Worm (Caenorhabditis elegans) whole organism, L1 larva: ENCODE results near the gene vps-24.

Experiments used
- ceh-82 ChIP-seq, 3 experiments: fragments of 150-350 bp in 1 of 3; sonication (generic microtip) in 2 of 3; optimal IDR thresholded peaks; 2 replicates each; lab custom pipeline; 2014 to 2017; ENCODE audit warnings: missing biosample characterization in 3 of 3, missing genetic modification characterization in 3 of 3
- ceh-90 ChIP-seq: sonication (generic microtip); optimal IDR thresholded peaks from 2 replicates; lab custom pipeline; 2016; ENCODE audit warnings: missing genetic modification characterization, missing compliant biosample characterization
- dpl-1 ChIP-seq, 3 experiments: fragments of 150-350 bp in 2 of 3; sonication (generic microtip) in 1 of 3; optimal IDR thresholded peaks; 2 replicates each; lab custom pipeline; 2014 to 2017; ENCODE audit warnings: missing biosample characterization in 3 of 3, missing genetic modification characterization in 3 of 3, missing genetic modification reagents in 3 of 3
- dsc-1 ChIP-seq: sonication (generic microtip); optimal IDR thresholded peaks from 2 replicates; lab custom pipeline; 2016; ENCODE audit warnings: mild to moderate bottlenecking, missing genetic modification characterization, missing compliant biosample characterization
- efl-1 ChIP-seq, 4 experiments: fragments of 150-350 bp; optimal IDR thresholded peaks in 3 of 4; peaks in 1 of 4; 1 replicate in 1 of 4; 2 replicates in 3 of 4; lab custom pipeline; 2014; ENCODE audit warnings: missing biosample characterization in 2 of 4, missing genetic modification characterization in 2 of 4, missing genetic modification reagents in 2 of 4
- fkh-10 ChIP-seq: sonication (generic microtip); optimal IDR thresholded peaks from 2 replicates; lab custom pipeline; 2017; ENCODE audit warnings: missing biosample characterization, missing genetic modification reagents, missing genetic modification characterization
- fkh-8 ChIP-seq: sonication (generic microtip); optimal IDR thresholded peaks from 2 replicates; lab custom pipeline; 2016; ENCODE audit warnings: mild to moderate bottlenecking, missing genetic modification characterization, missing compliant biosample characterization
- hlh-17 ChIP-seq: fragments of 200-800 bp; sonication (Bioruptor generic); optimal IDR thresholded peaks from 2 replicates; lab custom pipeline; 2018; ENCODE audit warnings: missing genetic modification characterization, mild to moderate bottlenecking, missing compliant biosample characterization, moderate library complexity, borderline replicate concordance
- lin-14 ChIP-seq: fragments of 200-800 bp; sonication (Bioruptor generic); optimal IDR thresholded peaks from 2 replicates; lab custom pipeline; 2018; ENCODE audit warnings: mild to moderate bottlenecking, missing genetic modification characterization, moderate library complexity, missing compliant biosample characterization
- lin-35 ChIP-seq, 2 experiments: fragments of 150-350 bp; optimal IDR thresholded peaks; 2 replicates each; lab custom pipeline; 2014; ENCODE audit warnings: missing biosample characterization in 2 of 2, missing genetic modification characterization in 2 of 2, missing genetic modification reagents in 2 of 2
- lsy-2 ChIP-seq, 2 experiments: fragments of 150-350 bp; optimal IDR thresholded peaks; 2 replicates each; lab custom pipeline; 2014; ENCODE audit warnings: missing biosample characterization in 2 of 2, missing genetic modification characterization in 2 of 2
- mab-9 ChIP-seq: fragments of 200-800 bp; sonication (Bioruptor generic); IDR thresholded peaks from 2 replicates; pipeline ENCODE4 v1.3.6; 2022; ENCODE audit warnings: missing genetic modification reagents, missing genetic modification characterization, missing compliant biosample characterization
- mdl-1 ChIP-seq, 2 experiments: fragments of 150-350 bp; optimal IDR thresholded peaks; 2 replicates each; lab custom pipeline; 2014 to 2017; ENCODE audit warnings: missing biosample characterization in 2 of 2, missing genetic modification characterization in 2 of 2, inconsistent platforms in 1 of 2
- mep-1 ChIP-seq: fragments of 150-350 bp; optimal IDR thresholded peaks from 2 replicates; lab custom pipeline; 2014; ENCODE audit warnings: missing biosample characterization, missing genetic modification characterization
- nhr-12 ChIP-seq: sonication (generic microtip); optimal IDR thresholded peaks from 2 replicates; lab custom pipeline; 2017; ENCODE audit warnings: missing biosample characterization, missing genetic modification characterization
- nhr-71 ChIP-seq: sonication (generic microtip); optimal IDR thresholded peaks from 2 replicates; lab custom pipeline; 2016; ENCODE audit warnings: mild to moderate bottlenecking, missing genetic modification characterization, moderate library complexity, missing compliant biosample characterization
- snu-23 ChIP-seq: sonication (generic microtip); optimal IDR thresholded peaks from 2 replicates; lab custom pipeline; 2016; ENCODE audit warnings: missing genetic modification characterization, missing compliant biosample characterization
- sptf-1 ChIP-seq: fragments of 150-350 bp; optimal IDR thresholded peaks from 2 replicates; lab custom pipeline; 2014; ENCODE audit warnings: missing biosample characterization, missing genetic modification characterization
- unc-86 ChIP-seq: sonication (generic microtip); optimal IDR thresholded peaks from 2 replicates; lab custom pipeline; 2016; ENCODE audit warnings: missing genetic modification characterization, missing compliant biosample characterization

The vps-24 gene

DNA sequence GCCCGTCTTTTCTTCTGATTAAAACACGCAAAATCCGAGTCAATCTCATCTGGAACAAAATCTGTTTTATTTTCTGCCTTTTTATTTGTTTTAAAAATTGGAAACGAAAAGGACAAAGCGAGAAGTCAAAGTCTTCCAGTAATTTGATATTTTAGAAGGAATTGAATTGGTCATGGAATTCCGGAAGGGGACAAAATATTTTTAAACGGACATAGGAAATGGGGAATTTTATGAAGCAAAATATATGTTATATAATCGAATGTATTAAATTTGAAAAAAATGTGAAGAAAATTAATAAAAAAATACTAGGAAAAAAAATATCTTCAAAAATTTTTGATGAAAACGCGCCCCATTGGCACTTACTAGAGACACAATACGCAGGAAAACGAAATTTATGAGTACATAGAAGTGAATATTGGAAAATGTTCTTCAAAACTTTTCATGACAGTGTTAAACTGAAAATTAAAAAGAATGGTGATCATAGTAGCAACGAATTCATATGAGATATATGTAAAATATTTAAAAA, 46.9 kb downstream of the vps-24 start, which contains the start of gene F33G12.7:
F33G12.7 (minus strand) TSS at position 51 of the 526 bp plus-strand sequence.
- peak in 1 of 2 experiments; percentile 50 for TF ChIP-seq lin-35 (GFP tag; optimal IDR thresholded peaks at IDR 0.05; lab: Kevin White, UChicago)
- TF ChIP-seq efl-1 (optimal IDR thresholded peaks at IDR 0.05; lab: Kevin White, UChicago) = peak in 1 of 2 experiments; percentile 22
- peak; percentile 46 to 84 for TF ChIP-seq efl-1 (GFP tag; optimal IDR thresholded peaks at IDR 0.05 in 1 of 2; lab: Kevin White, UChicago)
- TF ChIP-seq mdl-1 (tag; optimal IDR thresholded peaks at IDR 0.05; lab: Kevin White, UChicago) = no peak
- peak in 1 of 2 experiments; percentile 43 for TF ChIP-seq lsy-2 (tag; optimal IDR thresholded peaks at IDR 0.05; lab: Kevin White, UChicago)
- peak in 2 of 3 experiments; percentile 16 to 59 for TF ChIP-seq dpl-1 (GFP tag; optimal IDR thresholded peaks at IDR 0.05; lab: Kevin White, UChicago)

DNA sequence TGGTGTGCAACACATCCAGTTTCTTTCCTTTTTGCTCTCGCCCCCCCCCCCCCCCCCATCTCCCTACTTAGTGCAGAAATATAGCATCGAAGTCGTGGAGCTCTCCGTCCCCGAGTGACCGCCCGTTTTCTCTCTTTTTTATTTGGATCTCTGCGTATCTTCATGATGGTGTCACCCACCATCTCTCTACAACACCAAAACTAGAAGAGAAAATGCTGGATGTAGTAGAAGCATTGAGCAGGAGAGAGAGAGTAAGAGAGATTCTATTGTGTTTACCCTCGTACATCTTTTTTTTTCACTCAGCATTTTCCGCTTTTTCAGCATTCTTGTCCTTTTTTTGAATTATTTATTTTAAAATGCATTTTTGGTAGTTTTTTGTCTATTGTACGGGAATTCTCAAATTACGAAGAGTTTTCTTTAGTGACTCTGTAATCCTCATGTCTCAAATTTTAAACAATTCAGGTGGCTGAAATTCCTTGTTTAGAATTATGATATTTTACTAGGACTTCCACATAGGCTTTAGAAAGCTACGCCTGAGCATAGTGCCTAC, 48.7 kb downstream of the vps-24 start:
- peak; percentile 8 for TF ChIP-seq snu-23 (GFP tag; lab: Kevin White, UChicago)
- TF ChIP-seq efl-1 (optimal IDR thresholded peaks at IDR 0.05; lab: Kevin White, UChicago) = no peak
- peak in 1 of 2 experiments; percentile 62 for TF ChIP-seq efl-1 (GFP tag; optimal IDR thresholded peaks at IDR 0.05 in 1 of 2; lab: Kevin White, UChicago)
- peak; percentile 36 for TF ChIP-seq fkh-8 (tag; lab: Kevin White, UChicago)
- TF ChIP-seq ceh-82 (tag; optimal IDR thresholded peaks at IDR 0.05; lab: Kevin White, UChicago) = peak in 1 of 3 experiments; percentile 47
- TF ChIP-seq unc-86 = peak; percentile 57
- peak; percentile 14 for TF ChIP-seq nhr-71
- TF ChIP-seq fkh-10 (GFP tag; lab: Kevin White, UChicago) = peak; percentile 63
- no peak for TF ChIP-seq nhr-12
- TF ChIP-seq sptf-1 = no peak
- TF ChIP-seq dsc-1 = no peak
- peak; percentile 78 for TF ChIP-seq lin-14 (GFP tag; lab: Kevin White, UChicago)
- peak; percentile 8 for TF ChIP-seq mep-1 (tag; lab: Kevin White, UChicago)
- no peak for TF ChIP-seq mab-9
- no peak for TF ChIP-seq hlh-17 (GFP tag; lab: Kevin White, UChicago)
- no peak for TF ChIP-seq ceh-90 (tag; lab: Kevin White, UChicago)
- TF ChIP-seq lsy-2 (tag; optimal IDR thresholded peaks at IDR 0.05; lab: Kevin White, UChicago) = peak in 1 of 2 experiments; percentile 28
- TF ChIP-seq mdl-1 (tag; optimal IDR thresholded peaks at IDR 0.05; lab: Kevin White, UChicago) = no peak
